Worm (Caenorhabditis elegans) whole organism, early embryonic: ENCODE measurements around the gene srh-252.

Experiments
- B0310.2 ChIP-seq: sonication (generic microtip); optimal IDR thresholded peaks from 2 replicates; lab custom pipeline; 2016; ENCODE audit warnings: mild to moderate bottlenecking, missing genetic modification characterization, missing compliant biosample characterization
- ama-1 ChIP-seq: fragments of 150-350 bp; optimal IDR thresholded peaks from 2 replicates; lab custom pipeline; 2014
- pes-1 ChIP-seq: fragments of 200-800 bp; sonication (Bioruptor generic); IDR thresholded peaks from 2 replicates; pipeline ENCODE4 v1.3.6; 2022; ENCODE audit warnings: missing genetic modification reagents, missing genetic modification characterization, missing compliant biosample characterization

DNA sequence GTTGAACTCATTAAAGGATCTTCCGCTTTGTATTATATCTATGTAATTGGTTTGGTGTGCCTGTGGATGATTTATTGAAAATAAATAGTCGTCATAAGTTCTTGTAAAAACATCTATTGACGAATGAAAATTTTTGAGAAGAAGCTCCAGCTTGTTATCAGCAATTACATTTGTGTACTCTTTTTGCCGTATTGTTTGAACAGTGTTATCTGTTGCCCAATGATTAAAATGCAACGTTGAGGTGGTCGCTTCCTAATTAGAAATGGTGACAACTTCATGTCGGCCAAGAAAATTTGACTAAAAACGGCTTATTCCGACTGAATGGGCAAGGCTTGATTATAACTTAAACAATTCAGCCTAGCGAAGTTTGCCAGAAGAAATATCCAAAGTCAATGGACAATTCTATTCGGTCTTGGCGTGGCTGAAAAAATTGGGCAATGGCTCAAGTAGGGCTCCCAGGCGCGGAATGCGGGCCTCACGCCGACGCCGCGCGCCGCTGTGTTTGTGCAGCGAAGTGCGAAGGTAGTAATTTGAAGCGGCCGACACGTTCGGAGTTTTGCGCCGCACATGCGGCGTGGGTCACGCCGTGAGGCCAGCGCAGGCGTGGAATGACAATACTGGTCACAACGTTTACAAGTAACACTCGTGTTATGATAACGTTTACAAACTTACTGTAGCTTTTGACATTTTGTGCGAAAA, 17.5 kb upstream of the srh-252 start:
- TF ChIP-seq ama-1 (lab: Kevin White, UChicago) (no peak), pes-1 (GFP tag; lab: Robert Waterston, UW) (no peak), B0310.2 (tag; lab: Kevin White, UChicago) (no peak)
